Fruit fly (Drosophila melanogaster): ENCODE results near the gene CG4020.

The CG4020 gene

DNA sequence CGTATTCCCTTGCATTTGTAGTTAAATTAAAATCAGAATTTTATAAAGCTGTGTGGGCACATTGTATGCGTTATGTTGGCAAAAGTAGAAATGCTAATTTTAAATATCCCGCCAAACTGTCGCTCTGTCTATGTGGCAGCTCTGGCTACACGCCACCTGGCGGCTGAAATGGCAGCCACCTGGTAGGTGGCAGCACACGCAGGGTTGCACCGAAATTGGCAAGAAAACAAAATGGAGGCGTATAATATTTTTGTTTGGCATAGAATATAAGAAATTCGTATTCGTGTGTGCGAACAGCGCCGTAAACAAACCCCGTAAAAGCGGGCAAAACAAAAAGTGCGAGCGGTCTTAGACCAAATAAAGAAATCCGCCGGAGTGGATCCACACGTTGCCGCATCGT lies 2.4 kb downstream of the CG4020 start, which contains the start of gene CG12236:
TSS of gene CG12236 (plus strand) at position 220 of the 400 bp plus-strand sequence.
- TF ChIP-seq noc (tag; optimal IDR thresholded peaks at IDR 0.05): peak; percentile 13

dm6 chrX:5914992-5915751 lies 9.6 kb downstream of the CG4020 start:
- peak; percentile 41 for TF ChIP-seq noc (tag; optimal IDR thresholded peaks at IDR 0.05)

DNA sequence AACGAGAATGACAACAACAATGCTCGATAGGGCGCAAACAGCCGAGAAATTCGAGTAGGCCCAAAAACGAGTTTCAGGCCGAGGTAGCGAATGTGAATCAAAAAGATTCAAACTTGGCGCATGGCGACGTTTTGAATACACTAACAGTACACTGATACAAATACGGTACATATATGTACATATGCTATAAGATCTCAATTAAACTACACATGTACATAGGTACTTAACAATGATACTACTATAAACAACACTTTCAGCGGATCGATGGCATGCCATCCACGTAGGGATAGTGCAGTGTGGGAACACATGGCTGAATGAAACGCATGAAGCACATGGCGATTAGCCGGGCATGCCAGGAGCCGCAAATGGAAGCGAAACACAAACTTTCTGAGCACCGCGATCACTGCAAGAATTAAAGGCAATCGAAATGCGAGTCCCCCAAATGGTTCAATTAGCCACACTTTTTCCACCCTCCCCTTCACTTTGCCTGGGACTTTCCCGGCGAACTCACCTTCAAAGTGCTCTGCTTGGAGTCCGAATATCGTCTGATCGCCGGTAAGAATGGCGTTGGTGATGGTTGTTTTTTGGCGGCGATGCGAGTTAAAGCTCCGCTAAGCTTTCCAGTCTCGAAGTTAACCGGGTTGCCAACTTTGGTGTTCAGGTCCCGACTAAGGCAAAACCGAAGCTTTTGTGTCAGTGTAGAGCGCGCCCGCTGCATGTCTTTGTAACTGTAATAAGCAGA lies 10.4 kb downstream of the CG4020 start:
- peak; percentile 7 for TF ChIP-seq noc (tag; optimal IDR thresholded peaks at IDR 0.05)

DNA sequence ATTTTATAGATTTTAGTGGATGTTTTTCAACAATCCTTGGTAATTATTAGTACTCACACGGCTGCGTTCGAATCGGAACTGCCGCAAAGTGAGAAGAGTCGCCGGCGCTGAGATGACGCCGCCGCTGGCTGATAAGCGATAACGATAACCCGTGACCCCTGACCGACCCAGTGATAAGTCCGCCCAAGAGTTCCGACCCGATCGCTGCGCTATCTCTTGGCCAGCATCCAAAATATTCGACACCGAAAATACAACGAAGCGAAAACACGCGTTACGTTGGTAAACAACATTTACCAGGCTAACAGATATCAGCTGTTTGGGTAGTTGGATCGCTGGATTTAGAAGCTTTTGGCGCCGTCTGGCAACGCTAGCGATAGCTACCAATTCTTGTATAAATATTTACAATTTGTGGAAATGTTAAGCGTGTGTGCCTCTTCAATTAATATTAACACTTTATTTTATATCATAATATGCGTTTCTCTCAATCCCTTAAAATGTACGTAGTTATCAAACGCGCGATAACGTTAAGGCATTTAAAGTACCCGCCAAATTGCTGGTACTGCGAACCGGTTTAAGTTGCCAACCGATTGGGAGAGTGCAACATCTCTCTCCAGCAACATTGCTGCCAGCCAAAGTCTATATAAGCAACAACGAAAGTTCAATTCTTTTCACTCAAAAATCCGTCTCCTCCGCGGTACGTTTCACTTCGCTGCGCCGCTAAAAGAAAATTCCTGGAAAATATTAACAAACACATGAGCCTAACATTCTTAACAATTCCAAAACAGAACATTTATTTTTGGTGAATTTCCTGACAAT lies 11.2 kb downstream of the CG4020 start, which contains the start of the genes Shmt and CG3726:
TSS of gene Shmt (minus strand) at position 304 of the 816 bp plus-strand sequence.
TSS of gene CG3726 (plus strand) at position 604 of the 816 bp plus-strand sequence.
- no peak for TF ChIP-seq noc (tag; optimal IDR thresholded peaks at IDR 0.05)

- no peak for TF ChIP-seq noc (tag; optimal IDR thresholded peaks at IDR 0.05)
Measured at dm6 chrX:5917310-5917988, 11.9 kb downstream of the CG4020 start.

- TF ChIP-seq noc (tag; optimal IDR thresholded peaks at IDR 0.05): peak; percentile 97
Measured at dm6 chrX:5918499-5919126, 13.1 kb downstream of the CG4020 start.

dm6 chrX:5920932-5921331 lies 15.4 kb downstream of the CG4020 start:
- no peak for TF ChIP-seq noc (tag; optimal IDR thresholded peaks at IDR 0.05)

DNA sequence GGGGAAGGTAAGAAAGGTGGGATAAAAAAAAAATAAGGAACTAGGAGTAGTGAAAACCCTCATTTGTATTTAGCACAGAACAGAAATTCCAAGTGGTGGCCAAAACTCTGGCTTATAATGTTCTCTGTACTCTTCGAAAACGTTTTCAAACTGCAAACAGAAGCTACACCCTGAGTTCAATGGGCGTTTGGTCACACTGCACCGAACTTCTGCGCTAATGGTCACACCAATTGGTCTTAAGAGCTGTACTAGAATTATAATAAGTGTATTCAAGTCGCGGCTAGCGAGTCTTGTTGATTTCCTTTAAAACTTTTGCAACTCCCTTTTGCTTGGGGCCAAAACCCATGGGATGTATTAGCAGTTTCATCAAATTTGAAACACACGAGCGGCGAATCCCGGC lies 16.5 kb downstream of the CG4020 start:
- TF ChIP-seq noc (tag; optimal IDR thresholded peaks at IDR 0.05): no peak

DNA sequence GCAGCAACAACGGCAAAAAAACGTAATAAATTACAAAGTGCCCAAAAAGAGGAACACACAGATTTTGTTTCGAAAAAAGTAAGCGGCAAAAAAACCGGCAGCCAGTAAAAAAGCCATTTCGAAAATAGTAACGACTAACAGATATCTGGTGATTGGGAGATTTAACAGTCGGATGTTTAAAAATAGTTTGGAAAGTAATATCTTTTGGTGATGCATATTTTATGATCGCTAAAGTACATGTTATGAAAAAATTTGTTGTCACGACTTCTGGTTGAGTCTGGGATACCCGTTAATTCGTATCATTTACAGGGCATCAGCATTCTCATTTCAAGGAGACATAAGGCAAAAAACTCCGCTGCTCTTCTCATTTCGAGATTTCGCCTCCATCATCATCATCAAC lies 17.6 kb downstream of the CG4020 start:
- no peak for TF ChIP-seq noc (tag; optimal IDR thresholded peaks at IDR 0.05)

dm6 chrX:5924378-5924777 lies 18.8 kb downstream of the CG4020 start:
- TF ChIP-seq noc (tag; optimal IDR thresholded peaks at IDR 0.05): no peak

DNA sequence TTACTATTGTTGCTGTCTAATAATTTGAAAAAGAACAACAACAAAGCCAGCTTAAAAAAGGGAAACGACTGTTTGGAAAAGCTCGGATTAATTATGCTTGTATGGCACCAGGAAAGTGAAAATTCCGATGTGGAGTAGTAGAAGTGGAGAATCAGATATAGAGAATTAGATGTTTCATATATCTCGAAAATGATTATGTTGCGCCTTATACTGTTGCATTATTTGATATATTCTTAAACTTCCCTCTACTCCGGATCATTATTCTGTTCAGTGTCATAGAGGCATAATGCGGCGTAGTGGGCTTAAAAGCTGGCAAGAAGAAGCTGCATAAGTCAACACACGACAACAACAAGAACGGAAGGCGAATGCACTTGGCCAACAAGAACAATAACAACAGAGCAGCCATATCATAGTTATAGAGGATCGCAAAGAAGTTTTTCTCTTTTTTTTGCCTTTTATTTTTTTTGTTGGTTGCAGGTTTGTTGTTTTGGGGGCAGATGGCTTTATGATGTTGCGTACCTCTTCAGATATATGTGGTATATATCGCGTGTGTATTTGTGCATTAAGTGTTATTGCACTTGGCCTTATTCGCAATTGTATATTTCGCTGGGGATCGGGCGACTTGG lies 20.4 kb downstream of the CG4020 start:
- no peak for TF ChIP-seq noc (tag; optimal IDR thresholded peaks at IDR 0.05)

- peak; percentile 7 for TF ChIP-seq noc (tag; optimal IDR thresholded peaks at IDR 0.05)
Measured at dm6 chrX:5926718-5927117, 21.2 kb downstream of the CG4020 start.

DNA sequence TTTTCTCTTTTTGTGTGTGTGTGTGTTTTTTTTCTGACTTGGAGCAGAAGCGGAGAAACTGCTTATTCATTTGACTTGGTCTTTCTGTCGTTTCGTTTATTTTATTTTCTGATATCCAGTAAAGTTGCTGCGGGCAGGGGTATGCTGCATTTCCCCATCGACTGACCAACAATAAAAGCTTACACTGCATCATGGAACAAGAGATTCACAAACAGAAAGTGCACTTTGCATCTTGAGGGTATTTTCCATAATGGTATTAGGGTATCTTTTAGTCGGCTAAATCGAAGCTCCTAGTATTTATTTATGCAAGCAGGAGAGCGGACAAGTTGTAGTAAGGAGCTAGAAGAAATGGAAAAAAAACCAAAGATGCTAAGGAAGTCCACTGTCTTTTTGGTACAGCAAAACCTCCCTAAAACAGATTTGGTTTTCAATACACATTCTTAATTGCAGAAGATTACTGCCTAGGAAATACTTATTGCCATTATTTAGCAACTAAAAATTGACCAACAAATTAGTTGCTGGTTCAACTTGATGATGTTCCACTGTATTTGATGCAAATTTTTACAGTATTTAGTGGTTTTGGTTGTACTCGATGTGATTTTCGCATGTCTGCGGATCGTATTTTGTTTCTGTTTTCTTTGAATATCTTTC lies 26.9 kb downstream of the CG4020 start:
- TF ChIP-seq noc (tag; optimal IDR thresholded peaks at IDR 0.05): peak; percentile 27

Measured in whole organism, larva.